Worm (Caenorhabditis elegans) whole organism, L1 larva: ENCODE data around the gene F21C10.9.

Experiments used
- egl-27 ChIP-seq, 2 experiments: fragments of 150-350 bp in 1 of 2; sonication (generic microtip); optimal IDR thresholded peaks; 3 replicates each; lab custom pipeline; 2017 to 2018; ENCODE audit warnings: missing biosample characterization in 2 of 2, missing genetic modification characterization in 2 of 2, missing genetic modification reagents in 2 of 2
- fos-1 ChIP-seq: fragments of 150-350 bp; optimal IDR thresholded peaks from 2 replicates; lab custom pipeline; 2014; ENCODE audit warnings: missing biosample characterization, missing genetic modification characterization
- lsy-2 ChIP-seq, 2 experiments: fragments of 150-350 bp; optimal IDR thresholded peaks; 2 replicates each; lab custom pipeline; 2014; ENCODE audit warnings: missing biosample characterization in 2 of 2, missing genetic modification characterization in 2 of 2
- mdl-1 ChIP-seq, 2 experiments: fragments of 150-350 bp; optimal IDR thresholded peaks; 2 replicates each; lab custom pipeline; 2014 to 2017; ENCODE audit warnings: missing biosample characterization in 2 of 2, missing genetic modification characterization in 2 of 2, inconsistent platforms in 1 of 2
- unc-62 ChIP-seq: fragments of 150-350 bp; optimal IDR thresholded peaks from 2 replicates; lab custom pipeline; 2014; ENCODE audit warnings: missing biosample characterization, missing genetic modification reagents, missing genetic modification characterization

DNA sequence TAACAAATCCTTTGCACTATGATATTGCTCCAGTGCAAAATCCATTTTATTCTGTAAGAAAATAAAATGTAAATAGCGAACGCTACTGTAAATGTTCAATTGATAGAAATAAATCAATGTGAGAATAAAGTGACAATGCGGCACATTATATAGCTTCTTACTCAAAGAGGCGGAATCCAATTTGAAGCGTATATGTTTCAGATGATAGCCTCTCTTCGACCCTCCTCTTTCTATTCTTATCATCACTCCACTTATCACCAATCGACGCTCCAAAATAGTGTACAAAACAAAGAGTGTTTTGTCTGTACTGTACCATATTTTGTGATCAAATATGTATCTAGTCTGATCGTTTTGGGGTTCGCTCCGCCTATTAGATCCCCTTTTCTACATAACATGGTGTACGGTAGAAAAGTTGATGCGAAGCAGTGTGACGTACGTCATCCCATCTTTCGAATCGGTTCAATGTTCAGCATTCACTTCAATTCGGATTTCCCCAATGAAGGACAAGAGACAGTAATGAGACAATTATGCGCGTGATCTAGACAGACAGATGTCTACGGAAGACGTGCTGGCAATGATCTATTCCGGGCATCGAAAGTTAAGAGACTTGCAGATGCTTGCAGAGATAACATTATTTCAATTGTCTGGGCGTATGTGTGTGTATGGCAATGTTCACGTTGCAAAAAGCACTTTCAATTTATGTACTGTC, 48.5 kb upstream of the F21C10.9 start, which contains the start of gene spl-2:
- TF ChIP-seq fos-1 (no peak), lsy-2 (tag; optimal IDR thresholded peaks at IDR 0.05; lab: Kevin White, UChicago) (no peak), egl-27 (tag; optimal IDR thresholded peaks at IDR 0.05; lab: Kevin White, UChicago) (no peak), unc-62 (GFP tag; lab: Kevin White, UChicago) (no peak), mdl-1 (tag; optimal IDR thresholded peaks at IDR 0.05; lab: Kevin White, UChicago) (peak in 1 of 2 experiments; percentile 4)
